Fruit fly (Drosophila melanogaster): ENCODE results near the gene CG5397.

The CG5397 gene

DNA sequence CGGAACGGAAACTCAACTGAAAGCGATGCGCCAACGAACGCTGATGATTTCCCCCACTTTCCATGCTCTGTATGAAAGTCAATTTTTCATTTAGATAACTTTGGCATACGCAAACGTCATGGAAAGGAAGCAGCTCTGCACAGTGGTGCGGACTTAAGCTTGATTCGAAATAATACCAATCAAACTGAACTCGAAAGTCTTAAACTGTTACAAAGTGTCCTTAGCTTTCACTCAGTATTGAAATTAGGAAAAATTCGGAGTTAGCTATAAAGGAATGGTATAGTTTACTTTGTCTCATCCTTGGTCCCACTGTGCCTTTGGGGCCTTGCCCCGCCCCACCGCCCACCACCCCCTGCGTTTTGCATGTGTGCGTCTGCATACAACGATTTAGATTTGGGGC, 32.4 kb upstream of the CG5397 start (continued):
- TF ChIP-seq CG15514 (GFP tag; optimal IDR thresholded peaks at IDR 0.05) (peak; percentile 50), bbx (GFP tag; IDR thresholded peaks at IDR 0.05; ENCODE audit: partially characterized antibody) (no peak), vvl (GFP tag; IDR thresholded peaks at IDR 0.05) (peak; percentile 74), Opbp (GFP tag; IDR thresholded peaks at IDR 0.05; ENCODE audit: partially characterized antibody) (no peak), slou (GFP tag; optimal IDR thresholded peaks at IDR 0.05) (peak; percentile 4), CG14710 (tag; optimal IDR thresholded peaks at IDR 0.05) (no peak), scrt (GFP tag; optimal IDR thresholded peaks at IDR 0.05) (peak; percentile 1), gcm (GFP tag; optimal IDR thresholded peaks at IDR 0.05) (peak; percentile 29), E2f2 (GFP tag; IDR thresholded peaks at IDR 0.05) (peak; percentile 43; the same call in 1 of the 2 replicates), amos (GFP tag; IDR thresholded peaks at IDR 0.05; ENCODE audit: partially characterized antibody) (no peak), Lpt (GFP tag; optimal IDR thresholded peaks at IDR 0.05) (no peak), fd96Cb (tag; optimal IDR thresholded peaks at IDR 0.05) (peak; percentile 3), CG12236 (GFP tag; optimal IDR thresholded peaks at IDR 0.05) (no peak), HmgZ (tag; optimal IDR thresholded peaks at IDR 0.05) (peak; percentile 29), Aef1 (GFP tag; IDR thresholded peaks at IDR 0.05) (peak; percentile 64), CG6765 (GFP tag; optimal IDR thresholded peaks at IDR 0.05) (no peak), CG7928 (GFP tag; optimal IDR thresholded peaks at IDR 0.05) (no peak), BtbVII (GFP tag; optimal IDR thresholded peaks at IDR 0.05) (peak; percentile 1), GATAe (GFP tag; conservative IDR thresholded peaks at IDR 0.05) (no peak), esg (GFP tag; conservative IDR thresholded peaks at IDR 0.05) (peak; percentile 73), Trl (optimal IDR thresholded peaks at IDR 0.05) (no peak), Trl (GFP tag; optimal IDR thresholded peaks at IDR 0.05) (no peak), sens (GFP tag) (peak; percentile 23), sens-2 (GFP tag; IDR thresholded peaks at IDR 0.05) (no peak), CG18619 (GFP tag; optimal IDR thresholded peaks at IDR 0.05) (no peak), gro (GFP tag; optimal IDR thresholded peaks at IDR 0.05) (no peak), CG17612 (GFP tag; IDR thresholded peaks at IDR 0.05) (0 out of 2 replicates have a peak, but pooled peaks have one; percentile 44), cato (GFP tag; optimal IDR thresholded peaks at IDR 0.05; ENCODE audit: borderline replicate concordance) (no peak), Blimp-1 (GFP tag; optimal IDR thresholded peaks at IDR 0.05) (peak; percentile 30), Dip2 (GFP tag; IDR thresholded peaks at IDR 0.05) (peak; percentile 24; the same call in 1 of the 2 replicates), CG9876 (GFP tag; optimal IDR thresholded peaks at IDR 0.05) (no peak), HHEX (GFP tag; optimal IDR thresholded peaks at IDR 0.05) (peak; percentile 45), CG11695 (GFP tag; IDR thresholded peaks at IDR 0.05) (peak; percentile 61; the same call in 1 of the 3 replicates), yki (optimal IDR thresholded peaks at IDR 0.05) (no peak), Oaz (GFP tag; IDR thresholded peaks at IDR 0.05) (peak; percentile 58), Abd-B (GFP tag; optimal IDR thresholded peaks at IDR 0.05) (peak; percentile 23), prd (optimal IDR thresholded peaks at IDR 0.05) (no peak), prd (GFP tag; IDR thresholded peaks at IDR 0.05) (peak; percentile 75), mirr (GFP tag; optimal IDR thresholded peaks at IDR 0.05) (no peak), caup (GFP tag; optimal IDR thresholded peaks at IDR 0.05; ENCODE audit: severe bottlenecking) (peak; percentile 51), tap (tag; optimal IDR thresholded peaks at IDR 0.05) (peak; percentile 28), tio (GFP tag; optimal IDR thresholded peaks at IDR 0.05) (peak; percentile 39), dysf (GFP tag; IDR thresholded peaks at IDR 0.05) (peak; percentile 73), nmo (GFP tag; optimal IDR thresholded peaks at IDR 0.05) (peak; percentile 13), CkIIα-i1 (GFP tag; IDR thresholded peaks at IDR 0.05) (0 out of 2 replicates have a peak, but pooled peaks have one; percentile 20), Bdp1 (GFP tag; optimal IDR thresholded peaks at IDR 0.05) (no peak), tin (GFP tag; optimal IDR thresholded peaks at IDR 0.05) (no peak), ttk (GFP tag; IDR thresholded peaks at IDR 0.05) (0 out of 2 replicates have a peak, but pooled peaks have one; percentile 19), mld (GFP tag; IDR thresholded peaks at IDR 0.05; ENCODE audit: partially characterized antibody) (no peak), CG6175 (GFP tag; IDR thresholded peaks at IDR 0.05) (no peak), CG34376 (GFP tag; optimal IDR thresholded peaks at IDR 0.05) (no peak), az2 (GFP tag; optimal IDR thresholded peaks at IDR 0.05) (no peak)
